Worm (Caenorhabditis elegans) whole organism, L2 larva: ENCODE data around the gene Y67A10A.11.

Experiments used
- C34F6.9 ChIP-seq: fragments of 150-350 bp; optimal IDR thresholded peaks from 2 replicates; lab custom pipeline; 2014; ENCODE audit warnings: missing biosample characterization, missing genetic modification characterization
- F13H6.1 ChIP-seq: sonication (generic microtip); optimal IDR thresholded peaks from 2 replicates; lab custom pipeline; 2016; ENCODE audit warnings: missing genetic modification characterization, missing compliant biosample characterization
- R02D3.7 ChIP-seq: fragments of 150-350 bp; optimal IDR thresholded peaks from 2 replicates; lab custom pipeline; 2014; ENCODE audit warnings: missing biosample characterization, missing genetic modification characterization
- Y55F3AM.14 ChIP-seq: fragments of 200-800 bp; sonication (Bioruptor generic); optimal IDR thresholded peaks from 2 replicates; lab custom pipeline; 2018; ENCODE audit warnings: mild to moderate bottlenecking, missing genetic modification characterization, missing compliant biosample characterization
- ZK546.5 ChIP-seq: sonication (generic microtip); optimal IDR thresholded peaks from 2 replicates; lab custom pipeline; 2017; ENCODE audit warnings: missing biosample characterization, missing genetic modification characterization
- alr-1 ChIP-seq: fragments of 150-350 bp; optimal IDR thresholded peaks from 2 replicates; lab custom pipeline; 2014; ENCODE audit warnings: missing biosample characterization, missing genetic modification characterization
- aly-2 ChIP-seq: fragments of 150-350 bp; optimal IDR thresholded peaks from 2 replicates; lab custom pipeline; 2014; ENCODE audit warnings: missing biosample characterization, missing genetic modification characterization
- ama-1 ChIP-seq: fragments of 150-350 bp; optimal IDR thresholded peaks from 2 replicates; lab custom pipeline; 2018; ENCODE audit warnings: inconsistent platforms
- blmp-1 ChIP-seq: sonication (generic microtip); optimal IDR thresholded peaks from 2 replicates; lab custom pipeline; 2017; ENCODE audit warnings: missing genetic modification characterization, mild to moderate bottlenecking, missing compliant biosample characterization, antibody characterized with exemption, moderate library complexity; ENCODE audit not compliant: insufficient read depth
- ceh-16 ChIP-seq: fragments of 150-350 bp; optimal IDR thresholded peaks from 2 replicates; lab custom pipeline; 2014; ENCODE audit warnings: missing biosample characterization, missing genetic modification characterization
- ceh-82 ChIP-seq: fragments of 150-350 bp; optimal IDR thresholded peaks from 2 replicates; lab custom pipeline; 2014; ENCODE audit warnings: missing biosample characterization, missing genetic modification characterization
- crh-2 ChIP-seq: sonication (generic microtip); optimal IDR thresholded peaks from 2 replicates; lab custom pipeline; 2017; ENCODE audit warnings: missing biosample characterization, missing genetic modification characterization
- dmd-4 ChIP-seq: sonication (generic microtip); optimal IDR thresholded peaks from 2 replicates; lab custom pipeline; 2017; ENCODE audit warnings: missing biosample characterization, missing genetic modification characterization
- egl-27 ChIP-seq: sonication (generic microtip); optimal IDR thresholded peaks from 3 replicates; lab custom pipeline; 2017; ENCODE audit warnings: missing biosample characterization, missing genetic modification reagents, missing genetic modification characterization
- elt-1 ChIP-seq: fragments of 150-350 bp; optimal IDR thresholded peaks from 2 replicates; lab custom pipeline; 2014; ENCODE audit warnings: missing biosample characterization, missing genetic modification characterization
- elt-3 ChIP-seq: sonication (generic microtip); optimal IDR thresholded peaks from 2 replicates; lab custom pipeline; 2017; ENCODE audit warnings: missing biosample characterization, missing genetic modification characterization
- fos-1 ChIP-seq: fragments of 150-350 bp; optimal IDR thresholded peaks from 2 replicates; lab custom pipeline; 2014; ENCODE audit warnings: missing biosample characterization, missing genetic modification characterization
- gmeb-1 ChIP-seq: fragments of 150-350 bp; optimal IDR thresholded peaks from 2 replicates; lab custom pipeline; 2014; ENCODE audit warnings: missing biosample characterization, missing genetic modification characterization
- lin-11 ChIP-seq: fragments of 150-350 bp; sonication (generic microtip); optimal IDR thresholded peaks from 2 replicates; lab custom pipeline; 2014; ENCODE audit warnings: missing biosample characterization, missing genetic modification characterization, inconsistent platforms, mixed read lengths
- lin-13 ChIP-seq: fragments of 150-350 bp; optimal IDR thresholded peaks from 2 replicates; lab custom pipeline; 2014; ENCODE audit warnings: missing biosample characterization, missing genetic modification reagents, missing genetic modification characterization
- lin-39 ChIP-seq: fragments of 150-350 bp; optimal IDR thresholded peaks from 2 replicates; lab custom pipeline; 2014; ENCODE audit warnings: missing biosample characterization, missing genetic modification reagents, missing genetic modification characterization
- lsy-2 ChIP-seq, 2 experiments: fragments of 150-350 bp in 1 of 2; sonication (generic microtip) in 1 of 2; optimal IDR thresholded peaks; 2 replicates each; lab custom pipeline; 2014 to 2017; ENCODE audit warnings: missing biosample characterization in 2 of 2, missing genetic modification characterization in 2 of 2
- mab-5 ChIP-seq: fragments of 150-350 bp; optimal IDR thresholded peaks from 2 replicates; lab custom pipeline; 2014; ENCODE audit warnings: missing biosample characterization, missing genetic modification characterization
- mbf-1 ChIP-seq: sonication (generic microtip); optimal IDR thresholded peaks from 2 replicates; lab custom pipeline; 2017; ENCODE audit warnings: missing biosample characterization, missing genetic modification characterization
- mdl-1 ChIP-seq, 2 experiments: fragments of 150-350 bp in 1 of 2; sonication (generic microtip) in 1 of 2; optimal IDR thresholded peaks; 2 replicates each; lab custom pipeline; 2017; ENCODE audit warnings: missing biosample characterization in 2 of 2, missing genetic modification characterization in 2 of 2
- nhr-10 ChIP-seq: sonication (generic microtip); optimal IDR thresholded peaks from 2 replicates; lab custom pipeline; 2017; ENCODE audit warnings: missing biosample characterization, missing genetic modification characterization
- nhr-11 ChIP-seq: fragments of 150-350 bp; optimal IDR thresholded peaks from 2 replicates; lab custom pipeline; 2014; ENCODE audit warnings: missing biosample characterization, missing genetic modification characterization
- nhr-12 ChIP-seq: fragments of 150-350 bp; optimal IDR thresholded peaks from 2 replicates; lab custom pipeline; 2014; ENCODE audit warnings: missing biosample characterization, missing genetic modification characterization
- nhr-129 ChIP-seq: fragments of 150-350 bp; optimal IDR thresholded peaks from 2 replicates; lab custom pipeline; 2014; ENCODE audit warnings: missing biosample characterization, missing genetic modification characterization
- nhr-21 ChIP-seq: fragments of 150-350 bp; optimal IDR thresholded peaks from 2 replicates; lab custom pipeline; 2014; ENCODE audit warnings: missing biosample characterization, missing genetic modification characterization
- nhr-23 ChIP-seq: fragments of 150-350 bp; optimal IDR thresholded peaks from 2 replicates; lab custom pipeline; 2014; ENCODE audit warnings: missing biosample characterization, missing genetic modification reagents, missing genetic modification characterization
- nhr-237 ChIP-seq: fragments of 150-350 bp; optimal IDR thresholded peaks from 2 replicates; lab custom pipeline; 2014; ENCODE audit warnings: missing biosample characterization, missing genetic modification characterization
- nhr-25 ChIP-seq: fragments of 150-350 bp; sonication (generic microtip); optimal IDR thresholded peaks from 3 replicates; lab custom pipeline; 2014; ENCODE audit warnings: missing biosample characterization, missing genetic modification characterization
- nhr-6 ChIP-seq: fragments of 150-350 bp; optimal IDR thresholded peaks from 2 replicates; lab custom pipeline; 2014; ENCODE audit warnings: missing biosample characterization, missing genetic modification characterization
- nhr-77 ChIP-seq: fragments of 150-350 bp; optimal IDR thresholded peaks from 2 replicates; lab custom pipeline; 2014; ENCODE audit warnings: missing biosample characterization, missing genetic modification characterization
- peb-1 ChIP-seq: fragments of 150-350 bp; optimal IDR thresholded peaks from 2 replicates; lab custom pipeline; 2014; ENCODE audit warnings: missing biosample characterization, missing genetic modification characterization
- sem-4 ChIP-seq: fragments of 150-350 bp; optimal IDR thresholded peaks from 2 replicates; lab custom pipeline; 2014; ENCODE audit warnings: missing biosample characterization, missing genetic modification reagents, missing genetic modification characterization
- skn-1 ChIP-seq: sonication (generic microtip); optimal IDR thresholded peaks from 2 replicates; lab custom pipeline; 2017; ENCODE audit warnings: missing biosample characterization, missing genetic modification characterization
- sma-3 ChIP-seq: sonication (generic microtip); optimal IDR thresholded peaks from 2 replicates; lab custom pipeline; 2016; ENCODE audit warnings: missing genetic modification reagents, missing genetic modification characterization, missing compliant biosample characterization
- sma-9 ChIP-seq, 2 experiments: fragments of 150-350 bp in 1 of 2; sonication (generic microtip) in 1 of 2; optimal IDR thresholded peaks; 2 replicates each; lab custom pipeline; 2014 to 2016; ENCODE audit warnings: missing genetic modification characterization in 2 of 2, mild to moderate bottlenecking in 1 of 2, missing biosample characterization in 1 of 2, missing compliant biosample characterization in 1 of 2, missing genetic modification reagents in 1 of 2, moderate library complexity in 1 of 2
- snpc-4 ChIP-seq: fragments of 150-350 bp; optimal IDR thresholded peaks from 2 replicates; lab custom pipeline; 2014; ENCODE audit warnings: missing biosample characterization, missing genetic modification characterization
- unc-39 ChIP-seq: fragments of 150-350 bp; optimal IDR thresholded peaks from 2 replicates; lab custom pipeline; 2014; ENCODE audit warnings: missing biosample characterization, missing genetic modification characterization
- unc-55 ChIP-seq: fragments of 150-350 bp; sonication (generic microtip); optimal IDR thresholded peaks from 3 replicates; lab custom pipeline; 2014; ENCODE audit warnings: missing biosample characterization, missing genetic modification reagents, missing genetic modification characterization
- unc-62 ChIP-seq: fragments of 150-350 bp; optimal IDR thresholded peaks from 2 replicates; lab custom pipeline; 2014; ENCODE audit warnings: missing biosample characterization, missing genetic modification reagents, missing genetic modification characterization
- zag-1 ChIP-seq: fragments of 150-350 bp; optimal IDR thresholded peaks from 2 replicates; lab custom pipeline; 2014; ENCODE audit warnings: missing biosample characterization, missing genetic modification characterization
- ztf-1 ChIP-seq: fragments of 200-800 bp; sonication (Bioruptor generic); conservative IDR thresholded peaks from 2 replicates; pipeline ENCODE4 v1.3.6; 2022; ENCODE audit warnings: missing genetic modification characterization, missing compliant biosample characterization
- ztf-11 ChIP-seq: sonication (generic microtip); optimal IDR thresholded peaks from 2 replicates; lab custom pipeline; 2017; ENCODE audit warnings: missing biosample characterization, missing genetic modification characterization
- ztf-4 ChIP-seq: fragments of 150-350 bp; optimal IDR thresholded peaks from 2 replicates; lab custom pipeline; 2014; ENCODE audit warnings: missing biosample characterization, missing genetic modification characterization

The Y67A10A.11 gene

DNA sequence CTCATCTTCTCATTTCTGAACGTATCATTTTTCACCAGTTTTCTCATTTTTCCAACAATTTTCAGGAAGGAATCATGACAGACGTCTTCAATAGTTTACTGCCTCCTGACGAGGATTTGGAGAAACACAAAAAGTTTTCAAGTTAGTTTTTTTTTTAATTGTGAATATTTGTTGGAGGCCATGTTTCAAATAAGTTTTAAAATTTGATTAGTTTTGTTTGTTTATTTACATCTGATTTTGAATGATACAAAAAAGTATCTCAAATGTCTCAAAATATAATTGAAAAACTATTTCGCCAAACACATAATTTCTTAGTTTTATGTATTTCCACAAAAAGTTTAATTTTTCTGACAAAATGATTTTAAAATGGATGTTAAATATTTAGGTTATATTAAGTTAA is 21.4 kb downstream of the Y67A10A.11 start, which contains the start of gene ssu-2:
TSS of gene ssu-2 (plus strand) at position 59 of the 400 bp plus-strand sequence.
- TF ChIP-seq dmd-4 (tag; lab: Kevin White, UChicago), result no peak
- TF ChIP-seq C34F6.9, result no peak

DNA sequence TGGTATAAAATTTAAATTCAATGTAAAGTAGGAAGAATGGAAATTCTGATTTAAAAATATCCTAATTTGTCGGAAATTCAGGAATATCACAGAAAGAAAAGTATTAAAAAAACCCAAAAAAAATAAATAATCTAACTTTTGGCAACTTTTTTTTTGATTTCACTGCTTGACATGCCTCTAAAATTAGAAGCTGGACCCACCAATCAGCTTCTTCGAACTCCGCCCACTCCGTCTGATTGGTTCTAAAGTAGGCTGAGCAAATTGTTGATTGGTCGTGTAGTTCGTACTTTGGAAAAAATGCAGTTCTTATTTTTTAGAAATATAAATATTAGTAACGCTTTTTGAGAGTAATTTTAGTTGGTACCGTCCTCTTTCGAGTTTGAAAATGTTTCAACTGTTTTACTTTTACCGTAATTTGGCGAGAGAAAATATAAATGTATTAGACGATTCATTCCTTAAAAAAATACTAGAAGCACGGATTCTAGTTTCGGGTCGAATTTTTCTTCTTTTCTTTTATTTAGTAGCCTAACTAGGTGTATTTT is 26.2 kb downstream of the Y67A10A.11 start:
- TF ChIP-seq nhr-23 (tag; lab: Kevin White, UChicago) (no peak), R02D3.7 (tag; lab: Kevin White, UChicago) (no peak), nhr-6 (no peak), egl-27 (tag; lab: Kevin White, UChicago) (no peak), zag-1 (no peak), nhr-21 (no peak), C34F6.9 (no peak)

DNA sequence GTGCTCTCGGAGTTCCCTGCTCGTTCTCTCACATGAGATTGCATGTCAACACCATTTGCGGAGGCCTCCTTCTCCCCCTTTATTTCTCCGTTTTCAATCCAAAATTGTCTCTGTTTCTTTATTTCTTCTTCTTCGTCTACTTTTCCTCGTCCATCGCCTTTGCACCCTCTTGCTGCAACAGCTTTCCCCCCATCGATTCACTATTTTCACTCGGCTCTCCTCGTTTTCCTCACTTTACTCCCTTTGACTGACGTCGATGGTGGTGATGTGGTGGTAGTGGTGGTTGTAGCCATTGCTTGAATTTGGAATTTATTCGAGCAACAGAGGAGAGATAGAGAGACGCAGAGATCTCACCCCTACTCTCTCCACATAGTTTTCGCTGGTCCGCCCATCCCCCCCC is 31.9 kb downstream of the Y67A10A.11 start:
- TF ChIP-seq ama-1 (lab: Kevin White, UChicago) (no peak), sem-4 (tag; lab: Kevin White, UChicago) (no peak), peb-1 (tag; lab: Kevin White, UChicago) (no peak), egl-27 (tag; lab: Kevin White, UChicago) (peak; percentile 43), ZK546.5 (tag; lab: Kevin White, UChicago) (no peak), nhr-11 (no peak), nhr-12 (no peak), nhr-77 (tag; lab: Kevin White, UChicago) (no peak), unc-62 (GFP tag; lab: Kevin White, UChicago) (no peak), nhr-23 (tag; lab: Kevin White, UChicago) (no peak), zag-1 (peak; percentile 92), lin-39 (tag; lab: Kevin White, UChicago) (no peak), ztf-1 (no peak), nhr-237 (tag; lab: Kevin White, UChicago) (no peak), ceh-82 (tag; lab: Kevin White, UChicago) (no peak), elt-1 (no peak), gmeb-1 (tag; lab: Kevin White, UChicago) (no peak), nhr-6 (no peak), dmd-4 (tag; lab: Kevin White, UChicago) (no peak), Y55F3AM.14 (GFP tag; lab: Kevin White, UChicago) (peak; percentile 63), mbf-1 (tag; lab: Kevin White, UChicago) (no peak), aly-2 (tag; lab: Kevin White, UChicago) (no peak), elt-3 (tag; lab: Kevin White, UChicago) (no peak), mdl-1 (tag; optimal IDR thresholded peaks at IDR 0.05; lab: Kevin White, UChicago) (peak in 1 of 2 experiments; percentile 32), ztf-4 (tag; lab: Kevin White, UChicago) (no peak), F13H6.1 (peak; percentile 73), nhr-25 (no peak), ztf-11 (tag; lab: Kevin White, UChicago) (no peak), R02D3.7 (tag; lab: Kevin White, UChicago) (no peak), C34F6.9 (peak; percentile 79), lin-13 (peak; percentile 17), skn-1 (tag; lab: Kevin White, UChicago) (no peak), nhr-10 (tag; lab: Kevin White, UChicago) (no peak), alr-1 (no peak), crh-2 (tag; lab: Kevin White, UChicago) (peak; percentile 68), blmp-1 (tag; lab: Kevin White, UChicago) (no peak), lsy-2 (tag; optimal IDR thresholded peaks at IDR 0.05; lab: Kevin White, UChicago) (peak in 1 of 2 experiments; percentile 62), fos-1 (tag; lab: Kevin White, UChicago) (no peak), ceh-16 (no peak), unc-55 (GFP tag; lab: Kevin White, UChicago) (peak; percentile 83), lin-11 (peak; percentile 61), nhr-129 (tag; lab: Kevin White, UChicago) (peak; percentile 93), snpc-4 (tag; lab: Kevin White, UChicago) (no peak), nhr-21 (no peak), mab-5 (tag; lab: Kevin White, UChicago) (peak; percentile 53), sma-3 (GFP tag; lab: Kevin White, UChicago) (no peak), sma-9 (GFP tag; optimal IDR thresholded peaks at IDR 0.05; lab: Kevin White, UChicago) (peak; percentile 4), sma-9 (tag; optimal IDR thresholded peaks at IDR 0.05; lab: Kevin White, UChicago) (no peak), unc-39 (tag; lab: Kevin White, UChicago) (no peak)
